Worm (Caenorhabditis elegans): Measurements from ENCODE around the gene srh-138.

The srh-138 gene

DNA sequence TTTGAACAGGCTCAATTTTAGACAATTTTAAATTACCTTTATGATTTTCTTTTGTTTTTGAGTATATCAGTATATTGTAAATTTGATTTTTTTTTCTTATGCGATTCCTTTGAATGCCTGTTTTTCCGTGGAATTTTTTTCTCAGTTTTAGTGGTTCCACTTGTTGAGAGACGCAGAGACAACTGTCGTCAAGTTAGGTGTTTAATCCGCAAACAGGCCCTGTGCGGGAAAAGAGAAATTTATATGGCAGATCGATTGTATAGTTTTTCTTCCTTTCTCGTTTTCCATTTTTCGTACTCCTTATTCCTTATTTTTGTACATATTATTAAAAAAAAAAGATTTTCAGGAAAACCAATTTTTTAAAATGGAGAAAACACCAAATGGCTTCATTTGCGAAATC lies 28.2 kb upstream of the srh-138 start, which contains the start of gene F36D3.1 (continued):
- TF ChIP-seq nhr-19 (GFP tag; conservative IDR thresholded peaks at IDR 0.05) (peak; percentile 26; the same call in 1 of the 2 replicates), hlh-4 (tag; optimal IDR thresholded peaks at IDR 0.05) (no peak), skn-1 (tag; optimal IDR thresholded peaks at IDR 0.05) (peak; percentile 40), lsy-2 (tag; optimal IDR thresholded peaks at IDR 0.05) (peak; percentile 57 to 83), ets-5 (GFP tag; IDR thresholded peaks at IDR 0.05) (no peak), pqm-1 (tag; optimal IDR thresholded peaks at IDR 0.05) (no peak), fkh-4 (tag; optimal IDR thresholded peaks at IDR 0.05; ENCODE audit: borderline replicate concordance) (no peak), grh-1 (GFP tag; IDR thresholded peaks at IDR 0.05) (no peak), tbx-2 (tag; optimal IDR thresholded peaks at IDR 0.05) (peak; percentile 28), zip-4 (GFP tag; optimal IDR thresholded peaks at IDR 0.05) (no peak), lin-13 (GFP tag; optimal IDR thresholded peaks at IDR 0.05) (peak; percentile 45), nhr-47 (tag; optimal IDR thresholded peaks at IDR 0.05) (peak; percentile 58), unc-86 (tag; optimal IDR thresholded peaks at IDR 0.05) (peak; percentile 7), unc-98 (GFP tag; IDR thresholded peaks at IDR 0.05) (no peak)

- TF ChIP-seq fkh-8 (tag; optimal IDR thresholded peaks at IDR 0.05) (peak; percentile 4), hlh-4 (tag; optimal IDR thresholded peaks at IDR 0.05) (peak; percentile 93), nhr-76 (tag; optimal IDR thresholded peaks at IDR 0.05) (no peak), mep-1 (tag; optimal IDR thresholded peaks at IDR 0.05) (no peak), unc-98 (GFP tag; IDR thresholded peaks at IDR 0.05) (no peak), nhr-85 (tag) (no peak), fkh-4 (tag; optimal IDR thresholded peaks at IDR 0.05; ENCODE audit: borderline replicate concordance) (no peak)
Measured at ce11 chrV:16497504-16497903, 26.7 kb upstream of the srh-138 start, which contains the start of gene srh-136. TSS of gene srh-136 (minus strand) at chrV:16497596.

ce11 chrV:16494359-16494758 lies 23.5 kb upstream of the srh-138 start, which contains the start of gene comt-2:
TSS of gene comt-2 (minus strand) at chrV:16494489.
- TF ChIP-seq nhr-20 (tag; optimal IDR thresholded peaks at IDR 0.05) = peak; percentile 25
- TF ChIP-seq F16B12.6 (tag; optimal IDR thresholded peaks at IDR 0.05) = no peak
- TF ChIP-seq xbp-1 (tag; optimal IDR thresholded peaks at IDR 0.05) = no peak
- TF ChIP-seq nhr-76 (tag; optimal IDR thresholded peaks at IDR 0.05) = no peak
- TF ChIP-seq efl-3 (GFP tag; optimal IDR thresholded peaks at IDR 0.05) = no peak
- peak; percentile 80 for TF ChIP-seq elt-2 (tag; optimal IDR thresholded peaks at IDR 0.05)
- TF ChIP-seq lin-35 (GFP tag; optimal IDR thresholded peaks at IDR 0.05) = peak in 1 of 2 experiments; percentile 26
- no peak for TF ChIP-seq lsy-2 (tag; optimal IDR thresholded peaks at IDR 0.05)

- TF ChIP-seq nhr-85 (tag) (no peak), fkh-4 (tag; optimal IDR thresholded peaks at IDR 0.05; ENCODE audit: borderline replicate concordance) (no peak), elt-2 (tag; optimal IDR thresholded peaks at IDR 0.05) (no peak), hlh-4 (tag; optimal IDR thresholded peaks at IDR 0.05) (no peak), rnt-1 (tag; optimal IDR thresholded peaks at IDR 0.05) (no peak), Y116A8C.19 (tag; optimal IDR thresholded peaks at IDR 0.05; ENCODE audit: borderline replicate concordance) (no peak), fos-1 (tag; optimal IDR thresholded peaks at IDR 0.05) (no peak), ceh-88 (GFP tag; IDR thresholded peaks at IDR 0.05) (no peak), pax-3 (tag; optimal IDR thresholded peaks at IDR 0.05) (no peak), sup-37 (GFP tag; optimal IDR thresholded peaks at IDR 0.05) (no peak), nhr-76 (tag; optimal IDR thresholded peaks at IDR 0.05) (no peak), nhr-77 (tag; optimal IDR thresholded peaks at IDR 0.05) (no peak), nhr-12 (tag; optimal IDR thresholded peaks at IDR 0.05) (no peak), mdl-1 (tag; optimal IDR thresholded peaks at IDR 0.05) (no peak), ceh-8 (GFP tag; optimal IDR thresholded peaks at IDR 0.05) (no peak), tbx-2 (tag; optimal IDR thresholded peaks at IDR 0.05) (no peak), skn-1 (tag; optimal IDR thresholded peaks at IDR 0.05) (no peak)
Measured at ce11 chrV:16488172-16488571, 17.4 kb upstream of the srh-138 start, which contains the start of gene sqst-4. TSS of gene sqst-4 (plus strand) at chrV:16488472.

DNA sequence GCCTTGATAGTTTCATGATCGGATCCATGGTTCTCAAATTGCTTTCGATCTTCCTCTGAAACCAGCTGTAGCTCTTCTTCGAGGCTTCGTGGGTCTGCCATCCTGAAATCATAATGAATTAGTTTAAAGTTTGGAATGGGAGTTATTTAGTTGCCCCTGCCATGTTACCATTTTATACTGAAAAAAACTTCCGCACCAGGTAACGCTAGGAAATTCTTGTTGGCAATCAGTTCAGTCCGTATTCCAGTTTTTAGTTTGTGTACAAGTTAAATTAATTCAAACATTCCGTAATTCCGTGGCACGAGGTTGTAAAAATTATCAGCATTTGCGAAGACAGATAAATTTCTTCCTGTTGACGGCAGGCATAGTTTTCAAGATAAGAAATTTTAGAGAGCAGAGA lies 16.7 kb upstream of the srh-138 start, which contains the start of gene Y32B12A.5:
TSS of gene Y32B12A.5 (minus strand) at position 101 of the 400 bp plus-strand sequence.
- no peak for TF ChIP-seq snu-23 (GFP tag; optimal IDR thresholded peaks at IDR 0.05)
- no peak for TF ChIP-seq unc-98 (GFP tag; IDR thresholded peaks at IDR 0.05)
- TF ChIP-seq ceh-90 (tag; optimal IDR thresholded peaks at IDR 0.05) = no peak
- TF ChIP-seq mdl-1 (tag; optimal IDR thresholded peaks at IDR 0.05) = no peak
- TF ChIP-seq elt-3 (tag; optimal IDR thresholded peaks at IDR 0.05) = no peak
- TF ChIP-seq pag-3 (tag; optimal IDR thresholded peaks at IDR 0.05; ENCODE audit: borderline replicate concordance, insufficient read depth) = no peak
- TF ChIP-seq mab-9 (GFP tag; IDR thresholded peaks at IDR 0.05) = no peak
- TF ChIP-seq mef-2 (tag; optimal IDR thresholded peaks at IDR 0.05) = no peak
- TF ChIP-seq aha-1 (tag; optimal IDR thresholded peaks at IDR 0.05) = no peak
- no peak for TF ChIP-seq swsn-7 (tag; optimal IDR thresholded peaks at IDR 0.05)
- no peak for TF ChIP-seq alr-1 (tag; optimal IDR thresholded peaks at IDR 0.05; ENCODE audit: borderline replicate concordance)
- TF ChIP-seq sup-37 (GFP tag; optimal IDR thresholded peaks at IDR 0.05) = no peak
- TF ChIP-seq lin-14 (GFP tag; optimal IDR thresholded peaks at IDR 0.05) = no peak
- no peak for TF ChIP-seq nhr-20 (tag; optimal IDR thresholded peaks at IDR 0.05)
- TF ChIP-seq nhr-11 (tag; optimal IDR thresholded peaks at IDR 0.05) = no peak
